Fruit fly (Drosophila melanogaster) whole organism, embryonic: ENCODE measurements around the gene Liprin-beta.

Experiments
- CG10565 ChIP-seq: fragments of 200-800 bp; sonication (Bioruptor generic); optimal IDR thresholded peaks from 3 replicates; lab custom pipeline; 2016; ENCODE audit warnings: missing biosample characterization, mild to moderate bottlenecking, missing genetic modification characterization
- CG11456 ChIP-seq: fragments of 200-800 bp; sonication (Bioruptor generic); IDR thresholded peaks from 3 replicates; pipeline ENCODE4 v1.3.6; 2022; ENCODE audit warnings: missing biosample characterization, missing genetic modification characterization
- CG12104 ChIP-seq: fragments of 200-800 bp; sonication (Bioruptor generic); optimal IDR thresholded peaks from 3 replicates; lab custom pipeline; 2016; ENCODE audit warnings: missing biosample characterization, missing genetic modification characterization
- CG12769 ChIP-seq: fragments of 200-800 bp; sonication (Bioruptor generic); optimal IDR thresholded peaks from 2 replicates; lab custom pipeline; 2019; ENCODE audit warnings: missing biosample characterization, mild to moderate bottlenecking, missing genetic modification characterization, moderate library complexity
- CG15269 ChIP-seq: fragments of 200-800 bp; sonication (Bioruptor generic); optimal IDR thresholded peaks from 2 replicates; lab custom pipeline; 2018; ENCODE audit warnings: missing biosample characterization, mild to moderate bottlenecking, missing genetic modification characterization, moderate library complexity
- CG15601 ChIP-seq: fragments of 200-800 bp; sonication (Bioruptor generic); optimal IDR thresholded peaks from 3 replicates; lab custom pipeline; 2019; ENCODE audit warnings: missing biosample characterization, mild to moderate bottlenecking, missing genetic modification characterization, moderate library complexity
- CG16813 ChIP-seq: fragments of 200-800 bp; sonication (Bioruptor generic); IDR thresholded peaks from 3 replicates; pipeline ENCODE4 v1.3.6; 2022; ENCODE audit warnings: missing biosample characterization, missing genetic modification characterization; ENCODE audit not compliant: partially characterized antibody
- CG17802 ChIP-seq: fragments of 200-800 bp; sonication (Bioruptor generic); optimal IDR thresholded peaks from 2 replicates; lab custom pipeline; 2018; ENCODE audit warnings: missing biosample characterization, mild to moderate bottlenecking, missing genetic modification characterization, moderate library complexity
- CG2202 ChIP-seq: fragments of 200-800 bp; sonication (Bioruptor generic); optimal IDR thresholded peaks from 2 replicates; lab custom pipeline; 2018; ENCODE audit warnings: missing biosample characterization, mild to moderate bottlenecking, missing genetic modification characterization
- CG34224 ChIP-seq: fragments of 200-800 bp; sonication (Bioruptor generic); IDR thresholded peaks from 3 replicates; pipeline ENCODE4 v1.3.6; 2022; ENCODE audit warnings: missing biosample characterization, missing genetic modification characterization; ENCODE audit not compliant: partially characterized antibody
- CG34422 ChIP-seq: fragments of 200-800 bp; sonication (Bioruptor generic); IDR thresholded peaks from 3 replicates; pipeline ENCODE4 v1.3.6; 2022; ENCODE audit warnings: missing biosample characterization, missing genetic modification characterization
- CG3726 ChIP-seq: fragments of 200-800 bp; sonication (Bioruptor generic); IDR thresholded peaks from 3 replicates; pipeline ENCODE4, ENCODE4 v1.3.6; 2022; ENCODE audit warnings: missing biosample characterization, missing genetic modification characterization
- CG4404 ChIP-seq: fragments of 200-800 bp; sonication (Bioruptor generic); IDR thresholded peaks from 2 replicates; pipeline ENCODE4 v1.3.6; 2022; ENCODE audit warnings: missing biosample characterization, missing genetic modification characterization
- CG9727 ChIP-seq: fragments of 200-800 bp; sonication (Bioruptor generic); optimal IDR thresholded peaks from 3 replicates; lab custom pipeline; 2017; ENCODE audit warnings: missing biosample characterization, mild to moderate bottlenecking, missing genetic modification characterization
- CHES-1-like ChIP-seq: fragments of 200-800 bp; sonication (Bioruptor generic); optimal IDR thresholded peaks from 2 replicates; lab custom pipeline; 2016; ENCODE audit warnings: missing biosample characterization, missing genetic modification characterization
- D19A ChIP-seq: fragments of 200-800 bp; optimal IDR thresholded peaks from 3 replicates; lab custom pipeline; 2019; ENCODE audit warnings: missing biosample characterization, mild to moderate bottlenecking, missing genetic modification characterization, moderate library complexity
- D19B ChIP-seq: fragments of 200-800 bp; sonication (Bioruptor generic); optimal IDR thresholded peaks from 2 replicates; lab custom pipeline; 2017; ENCODE audit warnings: missing biosample characterization, mild to moderate bottlenecking, missing genetic modification characterization
- Doc3 ChIP-seq: fragments of 200-800 bp; sonication (Bioruptor generic); IDR thresholded peaks from 3 replicates; pipeline ENCODE4 v1.3.6; 2022; ENCODE audit warnings: missing biosample characterization, missing genetic modification characterization; ENCODE audit not compliant: partially characterized antibody
- ERR ChIP-seq: fragments of 200-800 bp; sonication (Bioruptor generic); optimal IDR thresholded peaks from 2 replicates; lab custom pipeline; 2016; ENCODE audit warnings: missing biosample characterization, missing genetic modification characterization
- GATAe ChIP-seq: fragments of 200-800 bp; sonication (Bioruptor generic); conservative IDR thresholded peaks from 2 replicates; pipeline ENCODE4 v1.3.6; 2022; ENCODE audit warnings: missing biosample characterization, missing genetic modification characterization
- Max ChIP-seq: fragments of 200-800 bp; sonication (Bioruptor generic); optimal IDR thresholded peaks from 2 replicates; lab custom pipeline; 2016; ENCODE audit warnings: missing biosample characterization, mild to moderate bottlenecking, missing genetic modification characterization
- Oaz ChIP-seq: fragments of 200-800 bp; sonication (Bioruptor generic); IDR thresholded peaks from 2 replicates; pipeline ENCODE4 v1.3.6; 2022; ENCODE audit warnings: missing biosample characterization, missing genetic modification characterization
- Oli ChIP-seq: fragments of 200-800 bp; sonication (Bioruptor generic); optimal IDR thresholded peaks from 2 replicates; lab custom pipeline; 2018; ENCODE audit warnings: missing biosample characterization, mild to moderate bottlenecking, missing genetic modification characterization, moderate library complexity
- Optix ChIP-seq: fragments of 200-800 bp; sonication (Bioruptor generic); IDR thresholded peaks from 3 replicates; pipeline ENCODE4 v1.3.6; 2022; ENCODE audit warnings: missing biosample characterization, missing genetic modification characterization
- Poxn ChIP-seq: fragments of 200-800 bp; sonication (Bioruptor generic); IDR thresholded peaks from 2 replicates; pipeline ENCODE4 v1.3.6; 2022; ENCODE audit warnings: missing biosample characterization, missing genetic modification characterization
- Sox100B ChIP-seq: fragments of 200-800 bp; sonication (Bioruptor generic); optimal IDR thresholded peaks from 3 replicates; lab custom pipeline; 2018; ENCODE audit warnings: missing biosample characterization, mild to moderate bottlenecking, missing genetic modification characterization
- ab ChIP-seq: fragments of 200-800 bp; sonication (Bioruptor generic); optimal IDR thresholded peaks from 2 replicates; lab custom pipeline; 2016; ENCODE audit warnings: missing biosample characterization, missing genetic modification characterization
- abd-A ChIP-seq: fragments of 200-800 bp; sonication (Bioruptor generic); optimal IDR thresholded peaks from 3 replicates; lab custom pipeline; 2019; ENCODE audit warnings: missing biosample characterization, mild to moderate bottlenecking, missing genetic modification characterization, moderate library complexity
- bbx ChIP-seq: fragments of 200-800 bp; sonication (Bioruptor generic); IDR thresholded peaks from 2 replicates; pipeline ENCODE4 v1.3.6; 2022; ENCODE audit warnings: missing biosample characterization, missing genetic modification characterization; ENCODE audit not compliant: partially characterized antibody
- bcd ChIP-seq: fragments of 200-800 bp; sonication (Bioruptor generic); optimal IDR thresholded peaks from 2 replicates; lab custom pipeline; 2017; ENCODE audit warnings: missing biosample characterization, mild to moderate bottlenecking, missing genetic modification characterization
- br ChIP-seq: fragments of >200 bp; optimal IDR thresholded peaks from 2 replicates; lab custom pipeline; 2017
- cato ChIP-seq: fragments of 200-800 bp; sonication (Bioruptor generic); optimal IDR thresholded peaks from 2 replicates; lab custom pipeline; 2016; ENCODE audit warnings: missing biosample characterization, missing genetic modification characterization, borderline replicate concordance
- chinmo ChIP-seq: fragments of 200-800 bp; sonication (Bioruptor generic); IDR thresholded peaks from 4 replicates; pipeline ENCODE4 v1.3.6; 2022; ENCODE audit warnings: missing biosample characterization, missing genetic modification characterization; ENCODE audit not compliant: partially characterized antibody
- croc ChIP-seq: fragments of 200-800 bp; sonication (Bioruptor generic); conservative IDR thresholded peaks from 3 replicates; pipeline ENCODE4 v1.3.6; 2022; ENCODE audit warnings: missing biosample characterization, missing genetic modification characterization
- da ChIP-seq: fragments of 200-800 bp; sonication (Bioruptor generic); optimal IDR thresholded peaks from 2 replicates; lab custom pipeline; 2016; ENCODE audit warnings: missing biosample characterization, missing genetic modification characterization
- dmrt99B ChIP-seq: fragments of 200-800 bp; sonication (Bioruptor generic); optimal IDR thresholded peaks from 2 replicates; lab custom pipeline; 2018; ENCODE audit warnings: missing biosample characterization, mild to moderate bottlenecking, missing genetic modification characterization, moderate library complexity
- gcm2 ChIP-seq: fragments of 200-800 bp; sonication (Bioruptor generic); optimal IDR thresholded peaks from 2 replicates; lab custom pipeline; 2016; ENCODE audit warnings: missing biosample characterization, missing genetic modification characterization
- gem ChIP-seq: fragments of 200-800 bp; sonication (Bioruptor generic); optimal IDR thresholded peaks from 2 replicates; lab custom pipeline; 2019; ENCODE audit warnings: missing biosample characterization, mild to moderate bottlenecking, missing genetic modification characterization, moderate library complexity
- kay ChIP-seq: fragments of 200-800 bp; sonication (Bioruptor generic); optimal IDR thresholded peaks from 2 replicates; lab custom pipeline; 2016; ENCODE audit warnings: missing biosample characterization, missing genetic modification characterization
- prd ChIP-seq, 3 experiments: fragments of >200 bp in 2 of 3; fragments of 200-800 bp in 1 of 3; sonication (Bioruptor generic) in 1 of 3; optimal IDR thresholded peaks in 2 of 3; IDR thresholded peaks in 1 of 3; 2 replicates in 2 of 3; 3 replicates in 1 of 3; pipeline versions ENCODE4 v1.3.6 to Lab custom; 2017 to 2022; ENCODE audit warnings: missing biosample characterization in 1 of 3, missing genetic modification characterization in 1 of 3
- sd ChIP-seq: fragments of 200-800 bp; sonication (Bioruptor generic); optimal IDR thresholded peaks from 3 replicates; lab custom pipeline; 2018; ENCODE audit warnings: missing biosample characterization, mild to moderate bottlenecking, missing genetic modification characterization, moderate library complexity
- sens ChIP-seq: fragments of 200-800 bp; sonication (Bioruptor generic); peaks from one replicate; lab custom pipeline; 2016; ENCODE audit warnings: missing biosample characterization, missing genetic modification characterization
- sim ChIP-seq: fragments of 200-800 bp; sonication (Bioruptor generic); IDR thresholded peaks from 2 replicates; pipeline ENCODE4 v1.3.6; 2022; ENCODE audit warnings: missing biosample characterization, missing genetic modification characterization
- sima ChIP-seq: fragments of 200-800 bp; sonication (Bioruptor generic); optimal IDR thresholded peaks from 2 replicates; lab custom pipeline; 2016; ENCODE audit warnings: missing biosample characterization, missing genetic modification characterization
- so ChIP-seq: fragments of 200-800 bp; sonication (Bioruptor generic); IDR thresholded peaks from 3 replicates; pipeline ENCODE4 v1.3.6; 2022; ENCODE audit warnings: missing biosample characterization, missing genetic modification characterization
- stwl ChIP-seq: fragments of 200-800 bp; sonication (Bioruptor generic); optimal IDR thresholded peaks from 3 replicates; lab custom pipeline; 2018; ENCODE audit warnings: missing biosample characterization, mild to moderate bottlenecking, missing genetic modification characterization, moderate library complexity
- tgo ChIP-seq: fragments of 200-800 bp; sonication (Bioruptor generic); IDR thresholded peaks from 3 replicates; pipeline ENCODE4 v1.3.6; 2022; ENCODE audit warnings: missing biosample characterization, missing genetic modification characterization
- tna ChIP-seq: fragments of 200-800 bp; sonication (Bioruptor generic); IDR thresholded peaks from 2 replicates; pipeline ENCODE4 v1.3.6; 2022; ENCODE audit warnings: missing biosample characterization, missing genetic modification characterization; ENCODE audit not compliant: partially characterized antibody
- trh ChIP-seq: fragments of 200-800 bp; sonication (Bioruptor generic); optimal IDR thresholded peaks from 2 replicates; lab custom pipeline; 2016; ENCODE audit warnings: missing biosample characterization, missing genetic modification characterization
- yki ChIP-seq: fragments of >200 bp; optimal IDR thresholded peaks from 3 replicates; lab custom pipeline; 2018

Gene Liprin-beta

dm6 chr3L:13488129-13488876, 24.8 kb upstream of the Liprin-beta start (continued):
- TF ChIP-seq dmrt99B (tag; lab: Kevin White, UChicago) (peak; percentile 15), ERR (no peak), sens (peak; percentile 36), Max (GFP tag; lab: Kevin White, UChicago) (no peak), cato (GFP tag; lab: Kevin White, UChicago) (no peak), stwl (tag; lab: Kevin White, UChicago) (no peak), yki (lab: Kevin White, UChicago) (no peak), CG34422 (no peak), bbx (no peak), CG11456 (GFP tag; lab: Robert Waterston, UW) (no peak), CG2202 (tag; lab: Kevin White, UChicago) (no peak), chinmo (0 out of 4 replicates have a peak, but pooled peaks have one; percentile 25), CG9727 (GFP tag; lab: Kevin White, UChicago) (no peak), D19A (no peak), CG34224 (GFP tag; lab: Robert Waterston, UW) (no peak), gcm2 (no peak), prd (optimal IDR thresholded peaks at IDR 0.05; lab: Kevin White, UChicago) (no peak), prd (GFP tag; IDR thresholded peaks at IDR 0.05; lab: Robert Waterston, UW) (no peak), CG17802 (tag; lab: Kevin White, UChicago) (no peak), sim (GFP tag; lab: Robert Waterston, UW) (no peak), Oli (no peak), ab (GFP tag; lab: Kevin White, UChicago) (no peak), croc (GFP tag; lab: Robert Waterston, UW) (no peak), Oaz (GFP tag; lab: Robert Waterston, UW) (no peak), CG3726 (no peak), kay (GFP tag; lab: Kevin White, UChicago) (peak; percentile 14), CHES-1-like (no peak), bcd (GFP tag; lab: Kevin White, UChicago) (no peak), sima (GFP tag; lab: Kevin White, UChicago) (no peak), CG12769 (tag; lab: Kevin White, UChicago) (peak; percentile 86), CG15269 (tag; lab: Kevin White, UChicago) (peak; percentile 3), Doc3 (GFP tag; lab: Robert Waterston, UW) (no peak), CG16813 (GFP tag; lab: Robert Waterston, UW) (no peak), D19B (GFP tag; lab: Kevin White, UChicago) (no peak), CG10565 (GFP tag; lab: Kevin White, UChicago) (no peak), so (GFP tag; lab: Robert Waterston, UW) (no peak), CG12104 (GFP tag; lab: Kevin White, UChicago) (no peak), tna (GFP tag; lab: Robert Waterston, UW) (no peak), Sox100B (GFP tag; lab: Kevin White, UChicago) (no peak), br (no peak), CG4404 (GFP tag; lab: Robert Waterston, UW) (no peak), gem (tag; lab: Kevin White, UChicago) (peak; percentile 9), CG15601 (tag; lab: Kevin White, UChicago) (no peak), Optix (GFP tag; lab: Robert Waterston, UW) (no peak), abd-A (no peak), da (GFP tag; lab: Kevin White, UChicago) (no peak), trh (GFP tag; lab: Kevin White, UChicago) (no peak), GATAe (GFP tag; lab: Robert Waterston, UW) (no peak), sd (peak; percentile 97), tgo (GFP tag; lab: Robert Waterston, UW) (no peak), Poxn (GFP tag; lab: Robert Waterston, UW) (no peak)
